Worm (Caenorhabditis elegans) whole organism, late embryonic: ENCODE data around the gene F54F12.2.

Experiments
- F13H6.1 ChIP-seq: sonication (generic microtip); optimal IDR thresholded peaks from 2 replicates; lab custom pipeline; 2016; ENCODE audit warnings: missing genetic modification characterization, missing compliant biosample characterization
- ama-1 ChIP-seq: fragments of 150-350 bp; optimal IDR thresholded peaks from 2 replicates; lab custom pipeline; 2014
- ceh-2 ChIP-seq: sonication (generic microtip); optimal IDR thresholded peaks from 2 replicates; lab custom pipeline; 2016; ENCODE audit warnings: missing genotype, missing genetic modification characterization, missing compliant biosample characterization
- elt-2 ChIP-seq: sonication (generic microtip); optimal IDR thresholded peaks from 2 replicates; lab custom pipeline; 2016; ENCODE audit warnings: missing genetic modification reagents, missing genetic modification characterization, missing compliant biosample characterization
- ets-4 ChIP-seq: sonication (generic microtip); optimal IDR thresholded peaks from 2 replicates; lab custom pipeline; 2016; ENCODE audit warnings: missing genetic modification characterization, missing compliant biosample characterization
- pha-2 ChIP-seq: sonication (generic microtip); optimal IDR thresholded peaks from 2 replicates; lab custom pipeline; 2017; ENCODE audit warnings: mild to moderate bottlenecking, missing genetic modification characterization, missing compliant biosample characterization
- pha-4 ChIP-seq: fragments of 150-350 bp; optimal IDR thresholded peaks from 2 replicates; lab custom pipeline; 2018; ENCODE audit warnings: missing biosample characterization, missing genetic modification reagents, missing genetic modification characterization
- unc-86 ChIP-seq: sonication (generic microtip); optimal IDR thresholded peaks from 2 replicates; lab custom pipeline; 2016; ENCODE audit warnings: missing genetic modification characterization, missing compliant biosample characterization

DNA sequence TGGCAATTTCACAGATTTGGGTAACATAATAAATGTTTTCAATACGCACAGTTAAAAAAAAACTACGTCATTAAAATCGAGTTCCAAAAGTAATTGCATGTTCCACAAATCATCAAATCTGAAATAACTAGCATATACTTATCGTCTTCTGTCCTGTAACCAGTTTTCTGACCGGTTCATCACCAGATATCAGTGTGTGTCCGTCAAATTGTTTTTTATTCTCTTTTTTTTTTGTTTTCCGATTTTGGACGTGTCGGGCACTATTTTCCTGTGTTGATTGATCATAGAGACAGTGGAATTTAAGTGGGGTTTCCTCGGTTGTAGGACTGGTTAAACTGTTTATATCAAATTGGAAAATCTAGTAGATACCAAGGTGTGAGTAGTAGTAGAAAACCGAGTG is 25.9 kb upstream of the F54F12.2 start:
- TF ChIP-seq F13H6.1 (tag; lab: Kevin White, UChicago), result no peak
- TF ChIP-seq ceh-2, result no peak
- TF ChIP-seq unc-86 (tag; lab: Kevin White, UChicago), result no peak
- no peak for TF ChIP-seq pha-2 (tag; lab: Kevin White, UChicago)
- TF ChIP-seq ets-4 (tag; lab: Kevin White, UChicago), result no peak
- TF ChIP-seq pha-4, result no peak
- no peak for TF ChIP-seq ama-1 (lab: Kevin White, UChicago)
- no peak for TF ChIP-seq elt-2
